ENCODE assay signal across 6 worm cellular contexts in the genomic region with DNA sequence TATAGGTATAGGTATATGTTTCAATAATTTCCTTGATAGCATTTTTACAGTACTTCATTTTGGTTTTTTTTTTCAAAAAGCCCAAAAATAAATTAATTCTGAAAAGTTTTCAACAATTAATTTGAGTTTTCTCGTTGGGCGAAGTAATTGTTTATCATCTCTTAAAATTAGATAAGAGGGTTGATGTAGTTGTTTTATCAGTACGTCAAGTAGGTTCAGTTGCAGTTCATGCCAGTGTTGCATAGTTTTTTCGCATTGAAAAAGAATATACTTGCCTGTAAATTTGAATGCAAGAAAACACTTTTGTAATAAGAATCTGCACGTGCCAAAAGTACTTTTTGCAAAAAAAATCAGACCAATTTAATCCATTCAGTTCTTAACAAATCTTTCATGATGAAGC.
TF ChIP-seq lines count a peak whose summit lies in the region.

No protein-coding gene starts in this region.

TF ChIP-seq in whole organism, L1 larva, 84 proteins besides CTCF, POLR2A, EP300 and RAD21:
- TF ChIP-seq elt-2 (tag; optimal IDR thresholded peaks at IDR 0.05; lab: Kevin White, UChicago) (peak; percentile 61), ztf-4 (tag; optimal IDR thresholded peaks at IDR 0.05; lab: Kevin White, UChicago) (no peak), C04F5.9 (tag; optimal IDR thresholded peaks at IDR 0.05; lab: Kevin White, UChicago) (no peak)

TF ChIP-seq in whole organism, L2 larva, 48 proteins besides CTCF, POLR2A, EP300 and RAD21:
- TF ChIP-seq nhr-77 (tag; optimal IDR thresholded peaks at IDR 0.05; lab: Kevin White, UChicago) (no peak), fos-1 (tag; optimal IDR thresholded peaks at IDR 0.05; lab: Kevin White, UChicago) (peak; percentile 62)

TF ChIP-seq in whole organism, L3 larva, 47 proteins besides CTCF, POLR2A, EP300 and RAD21:
- TF ChIP-seq unc-62 (GFP tag; optimal IDR thresholded peaks at IDR 0.05; lab: Kevin White, UChicago) (no peak), elt-2 (tag; optimal IDR thresholded peaks at IDR 0.05; lab: Kevin White, UChicago) (peak; percentile 63)

TF ChIP-seq in whole organism, L4 larva, 104 proteins besides CTCF, POLR2A, EP300 and RAD21:
- TF ChIP-seq dmd-9 (GFP tag; IDR thresholded peaks at IDR 0.05; lab: Robert Waterston, UW) (no peak), nhr-28 (tag; optimal IDR thresholded peaks at IDR 0.05; lab: Kevin White, UChicago) (peak; percentile 20), F26F4.8 (GFP tag; conservative IDR thresholded peaks at IDR 0.05; lab: Robert Waterston, UW) (no peak), ceh-28 (tag; optimal IDR thresholded peaks at IDR 0.05; lab: Kevin White, UChicago) (no peak), pqm-1 (tag; optimal IDR thresholded peaks at IDR 0.05; lab: Kevin White, UChicago) (peak; percentile 47), aha-1 (tag; lab: Kevin White, UChicago) (peak; percentile 7), mes-2 (tag; optimal IDR thresholded peaks at IDR 0.05; lab: Kevin White, UChicago; ENCODE audit: poor library complexity, severe bottlenecking) (no peak), daf-16 (GFP tag; optimal IDR thresholded peaks at IDR 0.05; lab: Kevin White, UChicago) (no peak), daf-16 (tag; optimal IDR thresholded peaks at IDR 0.05; lab: Kevin White, UChicago) (peak; percentile 80)

TF ChIP-seq in whole organism, late embryonic, 69 proteins besides CTCF, POLR2A, EP300 and RAD21:
- TF ChIP-seq hlh-15 (tag; optimal IDR thresholded peaks at IDR 0.05; lab: Kevin White, UChicago) (no peak), ceh-19 (GFP tag; optimal IDR thresholded peaks at IDR 0.05; lab: Kevin White, UChicago) (no peak), elt-2 (tag; optimal IDR thresholded peaks at IDR 0.05; lab: Kevin White, UChicago) (peak; percentile 66)

TF ChIP-seq in whole organism, young adult, 124 proteins besides CTCF, POLR2A, EP300 and RAD21:
- TF ChIP-seq madf-6 (GFP tag; IDR thresholded peaks at IDR 0.05; lab: Robert Waterston, UW) = no peak
- TF ChIP-seq nhr-80 (tag; optimal IDR thresholded peaks at IDR 0.05; lab: Kevin White, UChicago) = peak; percentile 12
- no peak for TF ChIP-seq tbp1 (GFP tag; optimal IDR thresholded peaks at IDR 0.05; lab: Kevin White, UChicago)
- TF ChIP-seq ets-4 (GFP tag; optimal IDR thresholded peaks at IDR 0.05; lab: Kevin White, UChicago) = no peak
- TF ChIP-seq aptf-3 (GFP tag; IDR thresholded peaks at IDR 0.05; lab: Robert Waterston, UW) = no peak
- no peak for TF ChIP-seq F33H1.4 (GFP tag; IDR thresholded peaks at IDR 0.05; lab: Robert Waterston, UW)
- no peak for TF ChIP-seq hsf-1 (GFP tag; IDR thresholded peaks at IDR 0.05; lab: Robert Waterston, UW)
